Worm (Caenorhabditis elegans): ENCODE results near the gene oac-10.

oac-10 gene

DNA sequence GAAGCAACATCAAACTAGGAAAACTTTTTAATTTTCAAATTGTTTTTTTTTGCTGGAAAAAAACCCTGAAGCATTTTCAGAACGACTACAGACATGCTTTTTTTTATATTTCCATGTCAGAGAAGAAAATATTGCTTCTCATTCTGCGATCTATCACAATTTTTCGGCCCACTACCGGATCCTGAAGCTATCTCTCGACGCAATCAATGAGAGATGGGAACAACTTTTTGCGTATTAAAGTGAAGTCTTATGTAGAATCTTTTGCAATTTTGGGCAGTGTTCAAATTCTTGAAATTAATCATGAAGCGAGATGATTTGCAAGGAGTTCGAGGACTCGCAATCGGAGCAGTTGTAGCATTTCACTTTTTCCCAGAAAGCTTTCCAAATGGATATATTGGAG, at the start of gene oac-10:
oac-10 (plus strand) TSS at position 301 of the 400 bp plus-strand sequence.
- TF ChIP-seq egl-13 (tag; optimal IDR thresholded peaks at IDR 0.05) (no peak), rnt-1 (tag; optimal IDR thresholded peaks at IDR 0.05) (no peak), lsy-2 (tag; optimal IDR thresholded peaks at IDR 0.05) (no peak), nhr-71 (tag; optimal IDR thresholded peaks at IDR 0.05) (no peak), aha-1 (tag; optimal IDR thresholded peaks at IDR 0.05) (no peak)

DNA sequence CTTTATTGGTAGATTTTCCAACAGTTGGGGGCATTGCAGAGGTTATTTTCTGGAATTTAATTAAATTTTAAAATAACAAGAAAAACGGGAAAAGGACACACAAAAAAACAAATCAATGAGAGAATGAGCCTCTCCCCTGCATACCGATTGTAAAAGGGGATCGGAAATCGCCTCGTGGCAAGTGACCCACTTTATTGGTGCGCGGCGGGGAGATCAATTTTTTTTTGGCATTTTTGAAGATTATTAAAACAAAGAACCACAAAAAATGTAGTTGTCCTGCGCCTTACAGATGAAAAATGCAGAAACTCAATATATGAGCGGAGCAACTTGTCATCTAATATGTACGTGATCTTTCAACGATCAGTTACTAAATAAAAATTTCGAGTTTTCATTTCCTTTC, 48.5 kb upstream of the oac-10 start, which contains the start of gene F54D10.7:
F54D10.7 (minus strand) TSS at position 49 of the 400 bp plus-strand sequence.
- TF ChIP-seq efl-1 (optimal IDR thresholded peaks at IDR 0.05) = no peak
- peak in 1 of 2 experiments; percentile 58 for TF ChIP-seq efl-1 (GFP tag; optimal IDR thresholded peaks at IDR 0.05 in 1 of 2)
- no peak for TF ChIP-seq tbx-2 (tag; optimal IDR thresholded peaks at IDR 0.05)

DNA sequence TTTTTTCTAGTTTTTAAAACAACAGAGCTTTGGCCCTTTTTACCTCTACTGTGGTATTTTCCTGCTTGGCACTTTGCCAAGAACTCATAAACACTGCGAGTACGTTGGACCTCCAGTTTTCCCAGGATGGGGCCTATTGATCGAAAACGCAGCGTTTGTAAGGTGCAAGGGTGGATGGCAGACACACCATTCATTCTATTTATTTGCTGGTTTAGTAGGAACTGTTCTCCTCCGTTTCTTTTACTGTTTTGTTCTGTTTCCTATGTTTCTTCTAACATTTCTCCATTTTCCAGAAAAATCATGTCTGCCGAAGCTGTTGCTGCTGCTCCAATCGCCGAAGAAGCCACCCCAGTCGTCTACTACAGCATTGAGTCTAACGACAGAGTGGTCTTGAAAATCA, 45.8 kb upstream of the oac-10 start, which contains the start of gene skr-15:
skr-15 (plus strand) TSS at position 301 of the 400 bp plus-strand sequence.
- TF ChIP-seq ztf-4 (tag; optimal IDR thresholded peaks at IDR 0.05) (no peak), lin-14 (GFP tag; optimal IDR thresholded peaks at IDR 0.05) (no peak), lsy-2 (tag; optimal IDR thresholded peaks at IDR 0.05) (no peak), lin-13 (GFP tag; optimal IDR thresholded peaks at IDR 0.05) (no peak), ceh-8 (GFP tag; optimal IDR thresholded peaks at IDR 0.05) (no peak), hpl-2 (GFP tag; optimal IDR thresholded peaks at IDR 0.05) (no peak), nhr-84 (tag; optimal IDR thresholded peaks at IDR 0.05) (no peak), snpc-4 (tag; optimal IDR thresholded peaks at IDR 0.05) (no peak), C04F5.9 (tag; optimal IDR thresholded peaks at IDR 0.05) (no peak), snu-23 (GFP tag; optimal IDR thresholded peaks at IDR 0.05) (no peak)

DNA sequence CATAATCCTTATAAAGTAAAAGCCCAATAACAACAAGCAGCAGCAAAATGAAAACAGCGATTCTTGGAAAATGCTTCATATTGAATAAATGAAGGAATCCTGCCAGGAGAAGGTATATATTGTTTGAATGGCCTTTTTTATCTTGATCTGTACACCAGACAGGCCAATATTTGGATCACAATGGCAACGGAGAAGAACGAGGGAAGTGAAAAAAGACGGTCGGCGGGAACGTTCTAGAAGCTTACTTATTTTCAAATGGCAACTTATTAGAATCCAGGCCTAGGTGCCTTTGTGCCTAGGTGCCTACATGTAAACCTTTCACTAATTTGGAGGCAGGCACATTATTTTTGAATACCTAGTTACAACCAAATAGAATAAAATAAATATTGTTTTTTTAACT, 41.9 kb upstream of the oac-10 start, which contains the start of gene F54D10.8:
F54D10.8 (minus strand) TSS at position 101 of the 400 bp plus-strand sequence.
- TF ChIP-seq efl-3 (GFP tag; optimal IDR thresholded peaks at IDR 0.05) = no peak
- TF ChIP-seq fkh-4 (tag; optimal IDR thresholded peaks at IDR 0.05; ENCODE audit: borderline replicate concordance) = no peak
- no peak for TF ChIP-seq dsc-1 (tag; optimal IDR thresholded peaks at IDR 0.05)
- TF ChIP-seq nhr-90 (tag; optimal IDR thresholded peaks at IDR 0.05; ENCODE audit: poor library complexity) = no peak
- TF ChIP-seq nhr-47 (tag; optimal IDR thresholded peaks at IDR 0.05) = no peak
- no peak for TF ChIP-seq zip-4 (GFP tag; optimal IDR thresholded peaks at IDR 0.05)
- TF ChIP-seq pax-3 (tag; optimal IDR thresholded peaks at IDR 0.05) = no peak
- TF ChIP-seq fkh-10 (GFP tag; optimal IDR thresholded peaks at IDR 0.05) = no peak
- no peak for TF ChIP-seq aly-2 (tag; optimal IDR thresholded peaks at IDR 0.05)
- TF ChIP-seq sup-37 (GFP tag; optimal IDR thresholded peaks at IDR 0.05) = no peak
- no peak for TF ChIP-seq dpl-1 (GFP tag; optimal IDR thresholded peaks at IDR 0.05)
- no peak for TF ChIP-seq pqm-1 (tag; optimal IDR thresholded peaks at IDR 0.05)
- TF ChIP-seq Y116A8C.19 (tag; optimal IDR thresholded peaks at IDR 0.05; ENCODE audit: borderline replicate concordance) = no peak
- no peak for TF ChIP-seq unc-30 (tag; optimal IDR thresholded peaks at IDR 0.05)
- TF ChIP-seq hlh-17 (GFP tag; optimal IDR thresholded peaks at IDR 0.05; ENCODE audit: borderline replicate concordance) = no peak
- TF ChIP-seq ets-5 (GFP tag; IDR thresholded peaks at IDR 0.05) = no peak
- TF ChIP-seq alr-1 (tag; optimal IDR thresholded peaks at IDR 0.05; ENCODE audit: borderline replicate concordance) = no peak
- TF ChIP-seq ceh-88 (GFP tag; IDR thresholded peaks at IDR 0.05) = no peak

DNA sequence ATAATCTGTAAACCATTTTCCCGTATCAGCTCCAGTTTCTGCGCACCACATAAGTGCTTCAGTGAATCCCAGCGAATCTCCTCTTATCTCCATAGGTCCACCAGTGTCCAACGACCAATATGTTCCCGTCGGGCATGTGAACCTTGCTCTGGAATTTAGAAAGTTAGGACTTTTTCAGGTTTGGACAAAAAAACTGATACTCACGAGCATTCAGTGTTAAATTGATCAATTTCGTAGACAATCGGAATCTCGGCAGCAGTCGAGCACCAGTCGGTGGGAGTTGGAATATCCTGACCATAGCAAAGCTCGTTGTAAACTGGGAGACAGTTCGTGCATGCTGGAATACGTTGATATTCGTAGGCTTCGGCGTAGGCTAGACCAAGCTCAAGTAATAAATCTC, 40.1 kb upstream of the oac-10 start:
- TF ChIP-seq sup-37 (GFP tag; optimal IDR thresholded peaks at IDR 0.05) = no peak
- TF ChIP-seq hlh-4 (tag; optimal IDR thresholded peaks at IDR 0.05) = no peak
- no peak for TF ChIP-seq rnt-1 (tag; optimal IDR thresholded peaks at IDR 0.05)
- TF ChIP-seq elt-3 (tag; optimal IDR thresholded peaks at IDR 0.05) = no peak
- TF ChIP-seq mdl-1 (tag; optimal IDR thresholded peaks at IDR 0.05) = no peak
- no peak for TF ChIP-seq mep-1 (tag; optimal IDR thresholded peaks at IDR 0.05)

Measured in whole organism, L1 larva.